1 fruit fly cellular context compared by ENCODE assay signal in the genomic region with DNA sequence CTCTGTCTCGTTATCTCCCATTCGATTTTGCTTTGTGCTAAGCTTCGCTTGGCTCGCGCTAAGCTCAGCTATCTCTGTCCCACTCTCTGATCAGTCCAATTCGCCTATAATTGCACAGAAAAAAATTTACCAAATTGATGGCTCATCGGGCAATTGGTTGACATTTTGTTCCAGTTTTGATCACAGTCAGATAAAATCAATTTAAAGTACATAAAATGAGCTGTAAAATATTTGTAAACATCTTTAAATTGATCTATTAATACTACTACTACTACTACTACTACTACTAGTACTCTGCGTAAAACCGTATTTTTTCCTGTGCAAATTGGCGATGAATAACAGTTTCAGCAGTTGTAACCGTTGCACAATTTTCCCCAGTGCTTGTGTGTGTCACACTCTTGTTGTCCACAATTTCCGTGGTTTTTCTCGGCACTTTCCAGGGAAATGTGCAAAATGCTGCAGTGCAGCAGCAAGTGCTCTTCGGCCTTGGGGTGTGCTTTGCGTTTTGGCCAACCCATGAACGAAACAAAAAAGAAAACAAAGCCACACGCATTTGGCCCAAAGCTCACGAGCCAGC.
TF ChIP-seq lines count a peak whose summit lies in the region.

No protein-coding gene starts in this region.

TF ChIP-seq in whole organism, embryonic, 481 proteins besides CTCF, POLR2A, EP300 and RAD21 (continued from another document):
- TF ChIP-seq ranshi (GFP tag; IDR thresholded peaks at IDR 0.05; lab: Robert Waterston, UW) (no peak), Med (GFP tag; lab: Kevin White, UChicago) (peak; percentile 33), CG2120 (GFP tag; optimal IDR thresholded peaks at IDR 0.05; lab: Kevin White, UChicago) (peak; percentile 29), dpn (GFP tag; optimal IDR thresholded peaks at IDR 0.05; lab: Kevin White, UChicago) (peak; percentile 11 to 18), Sox102F (GFP tag; optimal IDR thresholded peaks at IDR 0.05; lab: Kevin White, UChicago) (peak; percentile 52), prd (optimal IDR thresholded peaks at IDR 0.05; lab: Kevin White, UChicago) (no peak), prd (GFP tag; IDR thresholded peaks at IDR 0.05; lab: Robert Waterston, UW) (peak; percentile 11; the same call in 1 of the 3 replicates), CG11504 (tag; optimal IDR thresholded peaks at IDR 0.05; lab: Kevin White, UChicago) (peak; percentile 31), tup (GFP tag; optimal IDR thresholded peaks at IDR 0.05; lab: Kevin White, UChicago) (no peak), eve (GFP tag; optimal IDR thresholded peaks at IDR 0.05; lab: Kevin White, UChicago) (peak in 1 of 2 experiments; percentile 31), CG10321 (GFP tag; IDR thresholded peaks at IDR 0.05; lab: Robert Waterston, UW) (peak; percentile 46; the same call in 1 of the 2 replicates), CG18599 (GFP tag; optimal IDR thresholded peaks at IDR 0.05; lab: Kevin White, UChicago) (no peak), dmrt99B (tag; optimal IDR thresholded peaks at IDR 0.05; lab: Kevin White, UChicago) (peak; percentile 30), NK7.1 (GFP tag; optimal IDR thresholded peaks at IDR 0.05; lab: Kevin White, UChicago) (no peak), Rfx (GFP tag; IDR thresholded peaks at IDR 0.05; lab: Robert Waterston, UW) (peak; percentile 39; the same call in 1 of the 2 replicates), sqz (GFP tag; optimal IDR thresholded peaks at IDR 0.05; lab: Kevin White, UChicago) (no peak), CG8281 (tag; optimal IDR thresholded peaks at IDR 0.05; lab: Kevin White, UChicago) (no peak), slbo (GFP tag; IDR thresholded peaks at IDR 0.05; lab: Robert Waterston, UW) (0 out of 2 replicates have a peak, but pooled peaks have one; percentile 8), CG17359 (tag; optimal IDR thresholded peaks at IDR 0.05; lab: Kevin White, UChicago) (no peak), CG42726 (GFP tag; IDR thresholded peaks at IDR 0.05; lab: Robert Waterston, UW; ENCODE audit: partially characterized antibody) (no peak), sens (GFP tag; lab: Kevin White, UChicago) (peak; percentile 83), Meics (GFP tag; optimal IDR thresholded peaks at IDR 0.05; lab: Kevin White, UChicago) (peak; percentile 1), shn (GFP tag; optimal IDR thresholded peaks at IDR 0.05; lab: Kevin White, UChicago) (no peak), Abd-B (GFP tag; optimal IDR thresholded peaks at IDR 0.05; lab: Kevin White, UChicago) (peak; percentile 24), NFAT (GFP tag; IDR thresholded peaks at IDR 0.05; lab: Robert Waterston, UW) (peak; percentile 27; the same call in 1 of the 2 replicates), Tbp (GFP tag; optimal IDR thresholded peaks at IDR 0.05; lab: Kevin White, UChicago) (no peak), Lim3 (GFP tag; IDR thresholded peaks at IDR 0.05; lab: Robert Waterston, UW) (no peak), HmgZ (tag; optimal IDR thresholded peaks at IDR 0.05; lab: Kevin White, UChicago) (no peak), PHDP (tag; optimal IDR thresholded peaks at IDR 0.05; lab: Kevin White, UChicago) (peak; percentile 22), CG8290 (GFP tag; optimal IDR thresholded peaks at IDR 0.05; lab: Kevin White, UChicago) (no peak), CG8290 (tag; optimal IDR thresholded peaks at IDR 0.05; lab: Kevin White, UChicago) (no peak), jumu (GFP tag; optimal IDR thresholded peaks at IDR 0.05; lab: Kevin White, UChicago) (no peak), hb (GFP tag; IDR thresholded peaks at IDR 0.05; lab: Robert Waterston, UW; ENCODE audit: partially characterized antibody) (no peak), bcd (GFP tag; optimal IDR thresholded peaks at IDR 0.05; lab: Kevin White, UChicago) (peak; percentile 2), Ets65A (GFP tag; lab: Kevin White, UChicago) (peak; percentile 40), esg (GFP tag; conservative IDR thresholded peaks at IDR 0.05; lab: Robert Waterston, UW) (0 out of 2 replicates have a peak, but pooled peaks have one; percentile 21), CG9437 (GFP tag; optimal IDR thresholded peaks at IDR 0.05; lab: Kevin White, UChicago) (no peak), scrt (GFP tag; optimal IDR thresholded peaks at IDR 0.05; lab: Kevin White, UChicago) (no peak), gem (tag; optimal IDR thresholded peaks at IDR 0.05; lab: Kevin White, UChicago) (peak; percentile 44), Drgx (GFP tag; IDR thresholded peaks at IDR 0.05; lab: Robert Waterston, UW) (peak; percentile 85), hbn (GFP tag; IDR thresholded peaks at IDR 0.05; lab: Robert Waterston, UW; ENCODE audit: partially characterized antibody) (no peak), CG14667 (GFP tag; IDR thresholded peaks at IDR 0.05; lab: Robert Waterston, UW) (no peak)
